Fruit fly (Drosophila melanogaster) whole organism, embryonic: ENCODE measurements around the gene Gip.

Source experiments
- Ada2b ChIP-seq: fragments of 200-800 bp; sonication (Bioruptor generic); IDR thresholded peaks from 2 replicates; pipeline ENCODE4 v1.3.6; 2022; ENCODE audit warnings: missing biosample characterization, missing genetic modification characterization
- Antp ChIP-seq: fragments of 200-800 bp; sonication (Bioruptor generic); optimal IDR thresholded peaks from 3 replicates; lab custom pipeline; 2016; ENCODE audit warnings: missing biosample characterization, missing genetic modification characterization
- CG11504 ChIP-seq: fragments of 200-800 bp; sonication (Bioruptor generic); optimal IDR thresholded peaks from 3 replicates; lab custom pipeline; 2019; ENCODE audit warnings: missing biosample characterization, mild to moderate bottlenecking, missing genetic modification characterization, moderate library complexity
- CG11695 ChIP-seq: fragments of 200-800 bp; sonication (Bioruptor generic); IDR thresholded peaks from 3 replicates; pipeline ENCODE4 v1.3.6; 2022; ENCODE audit warnings: missing biosample characterization, missing genetic modification characterization
- CG12942 ChIP-seq: fragments of 200-800 bp; sonication (Bioruptor generic); optimal IDR thresholded peaks from 3 replicates; lab custom pipeline; 2016; ENCODE audit warnings: missing biosample characterization, missing genetic modification characterization
- CG13424 ChIP-seq: fragments of 200-800 bp; sonication (Bioruptor generic); optimal IDR thresholded peaks from 2 replicates; lab custom pipeline; 2019; ENCODE audit warnings: missing biosample characterization, mild to moderate bottlenecking, missing genetic modification characterization, moderate library complexity
- CG13775 ChIP-seq: fragments of 200-800 bp; sonication (Bioruptor generic); optimal IDR thresholded peaks from 3 replicates; lab custom pipeline; 2017; ENCODE audit warnings: missing biosample characterization, mild to moderate bottlenecking, missing genetic modification characterization
- CG1602 ChIP-seq: fragments of 200-800 bp; sonication (Bioruptor generic); optimal IDR thresholded peaks from 3 replicates; lab custom pipeline; 2016; ENCODE audit warnings: missing biosample characterization, missing genetic modification characterization
- CG1603 ChIP-seq: fragments of 200-800 bp; sonication (Bioruptor generic); optimal IDR thresholded peaks from 2 replicates; lab custom pipeline; 2019; ENCODE audit warnings: missing biosample characterization, mild to moderate bottlenecking, missing genetic modification characterization, moderate library complexity
- CG17361 ChIP-seq: fragments of 200-800 bp; sonication (Bioruptor generic); IDR thresholded peaks from 3 replicates; pipeline ENCODE4 v1.3.6; 2022; ENCODE audit warnings: missing biosample characterization, missing genetic modification characterization
- CG17568 ChIP-seq: fragments of 200-800 bp; sonication (Bioruptor generic); optimal IDR thresholded peaks from 2 replicates; lab custom pipeline; 2018; ENCODE audit warnings: missing biosample characterization, mild to moderate bottlenecking, missing genetic modification characterization, moderate library complexity
- CG18011 ChIP-seq: fragments of 200-800 bp; sonication (Bioruptor generic); optimal IDR thresholded peaks from 2 replicates; lab custom pipeline; 2017; ENCODE audit warnings: missing biosample characterization, missing genetic modification characterization, mild to moderate bottlenecking, moderate library complexity, missing genotype
- CG1832 ChIP-seq: fragments of 200-800 bp; sonication (Bioruptor generic); optimal IDR thresholded peaks from 2 replicates; lab custom pipeline; 2017; ENCODE audit warnings: missing biosample characterization, mild to moderate bottlenecking, missing genetic modification characterization, inconsistent platforms
- CG18476 ChIP-seq: fragments of 200-800 bp; sonication (Bioruptor generic); optimal IDR thresholded peaks from 2 replicates; lab custom pipeline; 2016; ENCODE audit warnings: missing biosample characterization, mild to moderate bottlenecking, missing genetic modification characterization
- CG2202 ChIP-seq: fragments of 200-800 bp; sonication (Bioruptor generic); optimal IDR thresholded peaks from 2 replicates; lab custom pipeline; 2018; ENCODE audit warnings: missing biosample characterization, mild to moderate bottlenecking, missing genetic modification characterization
- CG2678 ChIP-seq: fragments of 200-800 bp; sonication (Bioruptor generic); optimal IDR thresholded peaks from 3 replicates; lab custom pipeline; 2019; ENCODE audit warnings: missing biosample characterization, mild to moderate bottlenecking, missing genetic modification characterization, moderate library complexity
- CG30403 ChIP-seq: fragments of 200-800 bp; sonication (Bioruptor generic); optimal IDR thresholded peaks from 3 replicates; lab custom pipeline; 2016; ENCODE audit warnings: missing biosample characterization, missing genetic modification characterization
- CG31388 ChIP-seq: fragments of 200-800 bp; sonication (Bioruptor generic); optimal IDR thresholded peaks from 2 replicates; lab custom pipeline; 2016; ENCODE audit warnings: missing biosample characterization, missing genetic modification characterization
- CG7839 ChIP-seq: fragments of 200-800 bp; sonication (Bioruptor generic); optimal IDR thresholded peaks from 3 replicates; lab custom pipeline; 2018; ENCODE audit warnings: missing biosample characterization, mild to moderate bottlenecking, missing genetic modification characterization, moderate library complexity
- Dad ChIP-seq: fragments of 200-800 bp; sonication (Bioruptor generic); optimal IDR thresholded peaks from 3 replicates; lab custom pipeline; 2016; ENCODE audit warnings: missing biosample characterization, missing genetic modification characterization
- Dll ChIP-seq: fragments of 200-800 bp; sonication (Bioruptor generic); IDR thresholded peaks from 4 replicates; pipeline ENCODE4 v1.3.6; 2022; ENCODE audit warnings: missing biosample characterization, missing genetic modification characterization; ENCODE audit not compliant: partially characterized antibody
- Dp ChIP-seq: fragments of 200-800 bp; sonication (Bioruptor generic); optimal IDR thresholded peaks from 2 replicates; lab custom pipeline; 2018; ENCODE audit warnings: missing biosample characterization, mild to moderate bottlenecking, missing genetic modification characterization, moderate library complexity
- E2f2 ChIP-seq: fragments of 200-800 bp; sonication (Bioruptor generic); IDR thresholded peaks from 2 replicates; pipeline ENCODE4 v1.3.6; 2022; ENCODE audit warnings: missing biosample characterization, missing genetic modification characterization
- Ets65A ChIP-seq: fragments of 200-800 bp; sonication (Bioruptor generic); peaks from one replicate; lab custom pipeline; 2016; ENCODE audit warnings: missing biosample characterization, missing genetic modification characterization
- Gug ChIP-seq: fragments of 200-800 bp; sonication (Bioruptor generic); IDR thresholded peaks from 4 replicates; pipeline ENCODE4 v1.3.6; 2022; ENCODE audit warnings: missing biosample characterization, missing genetic modification characterization
- H2.0 ChIP-seq: fragments of 200-800 bp; sonication (Bioruptor generic); IDR thresholded peaks from 2 replicates; pipeline ENCODE4 v1.3.6; 2022; ENCODE audit warnings: missing biosample characterization, missing genetic modification characterization
- Hey ChIP-seq: fragments of 200-800 bp; sonication (Bioruptor generic); optimal IDR thresholded peaks from 3 replicates; lab custom pipeline; 2018; ENCODE audit warnings: missing biosample characterization, mild to moderate bottlenecking, missing genetic modification characterization
- NFAT ChIP-seq: fragments of 200-800 bp; sonication (Bioruptor generic); IDR thresholded peaks from 2 replicates; pipeline ENCODE4 v1.3.6; 2022; ENCODE audit warnings: missing biosample characterization, missing genetic modification characterization
- Sry-β ChIP-seq: fragments of 200-800 bp; sonication (Bioruptor generic); optimal IDR thresholded peaks from 2 replicates; lab custom pipeline; 2018; ENCODE audit warnings: missing biosample characterization, mild to moderate bottlenecking, missing genetic modification characterization, moderate library complexity
- Trl ChIP-seq, 3 experiments: fragments of >200 bp in 2 of 3; fragments of 200-800 bp in 1 of 3; sonication (Bioruptor generic) in 1 of 3; optimal IDR thresholded peaks; 2 replicates in 1 of 3; 3 replicates in 2 of 3; lab custom pipeline; 2016 to 2017; ENCODE audit warnings: missing biosample characterization in 1 of 3, missing genetic modification characterization in 1 of 3
- ase ChIP-seq: fragments of 200-800 bp; sonication (Bioruptor generic); IDR thresholded peaks from 3 replicates; pipeline ENCODE4 v1.3.6; 2022; ENCODE audit warnings: missing biosample characterization, missing genetic modification characterization
- bigmax ChIP-seq: fragments of 200-800 bp; sonication (Bioruptor generic); optimal IDR thresholded peaks from 2 replicates; lab custom pipeline; 2018; ENCODE audit warnings: missing biosample characterization, mild to moderate bottlenecking, missing genetic modification characterization
- bowl ChIP-seq: fragments of 200-800 bp; sonication (Bioruptor generic); IDR thresholded peaks from 2 replicates; pipeline ENCODE4 v1.3.6; 2022; ENCODE audit warnings: missing biosample characterization, missing genetic modification characterization
- cg ChIP-seq: fragments of 200-800 bp; sonication (Bioruptor generic); optimal IDR thresholded peaks from 3 replicates; lab custom pipeline; 2019; ENCODE audit warnings: missing biosample characterization, mild to moderate bottlenecking, missing genetic modification characterization, moderate library complexity
- crol ChIP-seq: fragments of 200-800 bp; sonication (Bioruptor generic); IDR thresholded peaks from 2 replicates; pipeline ENCODE4 v1.3.6; 2022; ENCODE audit warnings: missing biosample characterization, missing genetic modification characterization
- hth ChIP-seq: fragments of >200 bp; optimal IDR thresholded peaks from 2 replicates; lab custom pipeline; 2017; ENCODE audit warnings: inconsistent platforms
- jigr1 ChIP-seq: fragments of 200-800 bp; sonication (Bioruptor generic); IDR thresholded peaks from 3 replicates; pipeline ENCODE4 v1.3.6; 2022; ENCODE audit warnings: missing biosample characterization, missing genetic modification characterization
- nom ChIP-seq: fragments of 200-800 bp; sonication (Bioruptor generic); optimal IDR thresholded peaks from 2 replicates; lab custom pipeline; 2017; ENCODE audit warnings: missing biosample characterization, missing genetic modification characterization, mild to moderate bottlenecking, moderate library complexity, missing genetic modification reagents
- org-1 ChIP-seq: fragments of 200-800 bp; sonication (Bioruptor generic); optimal IDR thresholded peaks from 2 replicates; lab custom pipeline; 2017; ENCODE audit warnings: missing biosample characterization, missing genetic modification characterization
- pb ChIP-seq: fragments of 200-800 bp; sonication (Bioruptor generic); optimal IDR thresholded peaks from 3 replicates; lab custom pipeline; 2016; ENCODE audit warnings: missing biosample characterization, missing genetic modification characterization
- pfk ChIP-seq: fragments of 200-800 bp; sonication (Bioruptor generic); optimal IDR thresholded peaks from 2 replicates; lab custom pipeline; 2018; ENCODE audit warnings: missing biosample characterization, mild to moderate bottlenecking, missing genetic modification characterization, moderate library complexity
- phol ChIP-seq: fragments of 200-800 bp; sonication (Bioruptor generic); optimal IDR thresholded peaks from 3 replicates; lab custom pipeline; 2018; ENCODE audit warnings: missing biosample characterization, mild to moderate bottlenecking, missing genetic modification characterization, moderate library complexity
- ranshi ChIP-seq: fragments of 200-800 bp; sonication (Bioruptor generic); IDR thresholded peaks from 2 replicates; pipeline ENCODE4 v1.3.6; 2022; ENCODE audit warnings: missing biosample characterization, missing genetic modification characterization
- scrt ChIP-seq: fragments of 200-800 bp; sonication (Bioruptor generic); optimal IDR thresholded peaks from 2 replicates; lab custom pipeline; 2018; ENCODE audit warnings: missing biosample characterization, mild to moderate bottlenecking, missing genetic modification characterization, moderate library complexity
- sim ChIP-seq: fragments of 200-800 bp; sonication (Bioruptor generic); IDR thresholded peaks from 2 replicates; pipeline ENCODE4 v1.3.6; 2022; ENCODE audit warnings: missing biosample characterization, missing genetic modification characterization
- ssp ChIP-seq: fragments of 200-800 bp; sonication (Bioruptor generic); IDR thresholded peaks from 2 replicates; pipeline ENCODE4 v1.3.6; 2022; ENCODE audit warnings: missing biosample characterization, missing genetic modification characterization
- trh ChIP-seq: fragments of 200-800 bp; sonication (Bioruptor generic); optimal IDR thresholded peaks from 2 replicates; lab custom pipeline; 2016; ENCODE audit warnings: missing biosample characterization, missing genetic modification characterization
- tup ChIP-seq: fragments of 200-800 bp; sonication (Bioruptor generic); optimal IDR thresholded peaks from 2 replicates; lab custom pipeline; 2016; ENCODE audit warnings: missing biosample characterization, mild to moderate bottlenecking, missing genetic modification characterization, moderate library complexity

The Gip gene

dm6 chrX:10300140-10300539 is 29.5 kb downstream of the Gip start (continued):
- TF ChIP-seq Dll (GFP tag; lab: Robert Waterston, UW) (no peak), ranshi (GFP tag; lab: Robert Waterston, UW) (peak; percentile 26; the same call in 1 of the 2 replicates), Antp (GFP tag; lab: Kevin White, UChicago) (no peak), Ets65A (GFP tag; lab: Kevin White, UChicago) (peak; percentile 45), CG7839 (tag; lab: Kevin White, UChicago) (peak; percentile 26), trh (GFP tag; lab: Kevin White, UChicago) (no peak)

dm6 chrX:10290761-10291041 is 39.0 kb downstream of the Gip start:
- no peak for TF ChIP-seq CG2202 (tag; lab: Kevin White, UChicago)
- TF ChIP-seq CG17568 (GFP tag; lab: Kevin White, UChicago) = no peak
- no peak for TF ChIP-seq CG18011 (GFP tag; lab: Kevin White, UChicago)
- TF ChIP-seq pb (GFP tag; lab: Kevin White, UChicago) = no peak
- no peak for TF ChIP-seq CG12942 (GFP tag; lab: Kevin White, UChicago)
- TF ChIP-seq sim (GFP tag; lab: Robert Waterston, UW) = no peak
- no peak for TF ChIP-seq Sry-β (GFP tag; lab: Kevin White, UChicago)
- TF ChIP-seq CG17361 (GFP tag; lab: Robert Waterston, UW) = no peak
- TF ChIP-seq Trl (optimal IDR thresholded peaks at IDR 0.05; lab: Kevin White, UChicago) = peak; percentile 2 to 21
- no peak for TF ChIP-seq Trl (GFP tag; optimal IDR thresholded peaks at IDR 0.05; lab: Kevin White, UChicago)
- TF ChIP-seq nom (GFP tag; lab: Kevin White, UChicago) = no peak
- no peak for TF ChIP-seq CG31388 (GFP tag; lab: Kevin White, UChicago)
- TF ChIP-seq bigmax (GFP tag; lab: Kevin White, UChicago) = no peak
- no peak for TF ChIP-seq bowl (GFP tag; lab: Robert Waterston, UW)
- peak; percentile 2 for TF ChIP-seq Dp (GFP tag; lab: Kevin White, UChicago)
- peak; percentile 96 for TF ChIP-seq pfk (GFP tag; lab: Kevin White, UChicago)
- TF ChIP-seq CG1602 = no peak
- no peak for TF ChIP-seq CG30403
- no peak for TF ChIP-seq ase (GFP tag; lab: Robert Waterston, UW)
- no peak for TF ChIP-seq CG1603 (tag; lab: Kevin White, UChicago)
- peak; percentile 81 for TF ChIP-seq scrt
- TF ChIP-seq Dad (GFP tag; lab: Kevin White, UChicago) = no peak
- TF ChIP-seq org-1 (GFP tag; lab: Kevin White, UChicago) = no peak
- TF ChIP-seq tup (GFP tag; lab: Kevin White, UChicago) = no peak
- TF ChIP-seq hth (lab: Kevin White, UChicago) = no peak
- TF ChIP-seq cg (GFP tag; lab: Kevin White, UChicago) = peak; percentile 40
- no peak for TF ChIP-seq CG18476 (GFP tag; lab: Kevin White, UChicago)
- peak; percentile 27; the same call in 1 of the 2 replicates for TF ChIP-seq E2f2 (GFP tag; lab: Robert Waterston, UW)
- peak; percentile 28; the same call in 1 of the 2 replicates for TF ChIP-seq crol (GFP tag; lab: Robert Waterston, UW)
- TF ChIP-seq Hey = no peak
- TF ChIP-seq, all 482 proteins: peak for 7

DNA sequence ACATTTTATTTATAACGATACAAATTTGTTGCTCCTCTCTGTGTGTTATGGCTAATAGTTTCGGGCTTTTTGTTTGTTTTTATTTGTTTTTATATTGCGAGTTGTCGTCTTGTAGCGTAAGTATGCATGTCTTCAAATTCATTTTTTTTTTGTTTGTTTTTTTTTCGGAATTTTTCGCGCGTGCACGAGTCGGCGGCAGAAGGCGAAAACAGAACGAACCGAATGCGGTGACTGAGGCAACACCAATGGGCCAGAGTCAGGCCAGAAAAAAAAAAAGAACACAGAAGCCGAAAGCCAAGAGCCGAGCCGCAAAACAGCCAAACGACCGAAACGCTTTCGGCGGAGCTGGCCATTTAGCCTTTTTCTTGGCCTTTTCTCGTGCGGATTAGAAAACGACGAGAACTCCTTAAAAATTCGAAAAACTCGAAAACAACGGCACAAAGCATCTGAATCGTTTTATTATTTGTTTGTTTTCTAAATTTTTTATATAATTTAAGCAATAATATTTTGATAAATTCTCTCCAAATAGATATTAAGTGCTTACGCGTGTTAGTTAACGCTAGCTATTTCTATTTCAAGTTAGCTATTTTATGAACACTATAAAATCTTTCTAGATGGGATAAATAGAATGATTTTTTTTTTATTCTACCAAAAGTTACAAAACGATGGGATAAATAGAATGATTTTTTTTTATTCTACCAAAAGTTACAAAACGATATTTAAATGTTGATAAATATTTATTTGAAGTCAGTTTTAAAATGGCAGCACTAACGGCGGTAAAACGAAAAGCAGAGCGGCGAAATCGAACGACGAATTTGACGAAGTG is 39.5 kb downstream of the Gip start:
- TF ChIP-seq CG13775 (peak; percentile 8), CG11504 (peak; percentile 31), Ada2b (no peak), Gug (GFP tag; lab: Robert Waterston, UW) (no peak), ssp (GFP tag; lab: Robert Waterston, UW) (no peak), CG13424 (peak; percentile 7), NFAT (GFP tag; lab: Robert Waterston, UW) (no peak), Sry-β (GFP tag; lab: Kevin White, UChicago) (peak; percentile 80), phol (tag; lab: Kevin White, UChicago) (no peak), CG1832 (no peak), jigr1 (GFP tag; lab: Robert Waterston, UW) (no peak), H2.0 (GFP tag; lab: Robert Waterston, UW) (no peak), CG2678 (tag; lab: Kevin White, UChicago) (peak; percentile 24), CG11695 (GFP tag; lab: Robert Waterston, UW) (no peak)
